Worm (Caenorhabditis elegans): ENCODE results near the gene F44D12.16.

F44D12.16 gene

ce11 chrIV:9998487-9999218 is 30.2 kb upstream of the F44D12.16 start, which contains the start of gene pyp-1 (continued):
- TF ChIP-seq Y48G9A.11 (GFP tag; IDR thresholded peaks at IDR 0.05) (0 out of 2 replicates have a peak, but pooled peaks have one; percentile 20), nhr-77 (tag; optimal IDR thresholded peaks at IDR 0.05) (no peak), ceh-44 (GFP tag; IDR thresholded peaks at IDR 0.05) (no peak), lin-15B (tag; optimal IDR thresholded peaks at IDR 0.05) (no peak), lsy-2 (tag; optimal IDR thresholded peaks at IDR 0.05) (peak in 1 of 2 experiments; percentile 57), R02D3.7 (tag; optimal IDR thresholded peaks at IDR 0.05) (no peak), zfp-3 (GFP tag; conservative IDR thresholded peaks at IDR 0.05) (no peak), ZK546.5 (tag; optimal IDR thresholded peaks at IDR 0.05) (no peak), madf-9 (GFP tag; conservative IDR thresholded peaks at IDR 0.05) (no peak), mxl-2 (GFP tag; conservative IDR thresholded peaks at IDR 0.05) (no peak), zag-1 (tag; optimal IDR thresholded peaks at IDR 0.05) (no peak), tra-1 (GFP tag; IDR thresholded peaks at IDR 0.05) (no peak), daf-8 (GFP tag; IDR thresholded peaks at IDR 0.05) (no peak), arid-1 (GFP tag; conservative IDR thresholded peaks at IDR 0.05) (0 out of 2 replicates have a peak, but pooled peaks have one; percentile 4), nhr-41 (GFP tag; IDR thresholded peaks at IDR 0.05) (no peak), Y75B8A.6 (GFP tag; IDR thresholded peaks at IDR 0.05) (no peak), spr-1 (tag; optimal IDR thresholded peaks at IDR 0.05) (no peak), T26A8.4 (GFP tag; IDR thresholded peaks at IDR 0.05) (no peak), T20F7.1 (GFP tag; optimal IDR thresholded peaks at IDR 0.05) (no peak), lim-7 (GFP tag; IDR thresholded peaks at IDR 0.05) (no peak), saeg-2 (GFP tag; IDR thresholded peaks at IDR 0.05) (no peak), vab-7 (GFP tag; IDR thresholded peaks at IDR 0.05) (no peak), hif-1 (tag; optimal IDR thresholded peaks at IDR 0.05) (peak in 1 of 2 experiments; percentile 13), ama-1 (optimal IDR thresholded peaks at IDR 0.05) (no peak), lin-29 (GFP tag; IDR thresholded peaks at IDR 0.05) (no peak), Y5F2A.4 (GFP tag; optimal IDR thresholded peaks at IDR 0.05) (no peak), ztf-11 (tag; optimal IDR thresholded peaks at IDR 0.05) (no peak), attf-4 (tag; optimal IDR thresholded peaks at IDR 0.05) (no peak), ceh-20 (GFP tag; IDR thresholded peaks at IDR 0.05) (no peak), nhr-28 (tag; optimal IDR thresholded peaks at IDR 0.05) (peak; percentile 67), set-16 (GFP tag; IDR thresholded peaks at IDR 0.05) (no peak), unc-39 (tag; optimal IDR thresholded peaks at IDR 0.05) (no peak), nhr-237 (tag; optimal IDR thresholded peaks at IDR 0.05) (no peak), daf-12 (tag; optimal IDR thresholded peaks at IDR 0.05) (no peak), dpl-1 (GFP tag; optimal IDR thresholded peaks at IDR 0.05) (peak; percentile 5), zip-2 (tag; optimal IDR thresholded peaks at IDR 0.05) (no peak), pha-4 (GFP tag; IDR thresholded peaks at IDR 0.05) (no peak), pha-4 (tag; optimal IDR thresholded peaks at IDR 0.05) (peak; percentile 48), ceh-82 (tag; optimal IDR thresholded peaks at IDR 0.05) (no peak), spr-3 (GFP tag; optimal IDR thresholded peaks at IDR 0.05) (no peak), F26F4.8 (GFP tag; conservative IDR thresholded peaks at IDR 0.05) (no peak), nhr-42 (GFP tag; IDR thresholded peaks at IDR 0.05) (no peak), lin-1 (GFP tag; IDR thresholded peaks at IDR 0.05) (no peak), snpc-4 (tag; optimal IDR thresholded peaks at IDR 0.05) (no peak), daf-16 (GFP tag; optimal IDR thresholded peaks at IDR 0.05) (peak in 1 of 2 experiments; percentile 68), daf-16 (tag; optimal IDR thresholded peaks at IDR 0.05) (peak; percentile 92), ceh-62 (tag; optimal IDR thresholded peaks at IDR 0.05) (no peak), dmd-6 (GFP tag; IDR thresholded peaks at IDR 0.05) (no peak), nhr-10 (tag; optimal IDR thresholded peaks at IDR 0.05) (no peak), lin-39 (tag; optimal IDR thresholded peaks at IDR 0.05) (no peak), ctbp-1 (GFP tag; IDR thresholded peaks at IDR 0.05) (no peak), F37D6.2 (tag; optimal IDR thresholded peaks at IDR 0.05) (no peak)
